Fruit fly (Drosophila melanogaster) S2 (cell line): Measurements from ENCODE around the gene tplus3b.

Source experiments
- CG8478 ChIP-seq: fragments of >200 bp; optimal IDR thresholded peaks from 2 replicates; lab custom pipeline; 2018
- CTCF ChIP-seq, 2 experiments: fragments of >200 bp; optimal IDR thresholded peaks; 2 replicates each; lab custom pipeline; 2018

dm6 chr2L:22120871-22121388, 16.7 kb upstream of the tplus3b start, which contains the start of gene CG3651:
- TF ChIP-seq CTCF (optimal IDR thresholded peaks at IDR 0.05; lab: Kevin White, UChicago): no peak
- TF ChIP-seq CG8478 (lab: Kevin White, UChicago): no peak
